Fruit fly (Drosophila melanogaster) whole organism: ENCODE measurements around the gene CG3534.
A peak's percentile ranks its signal among the peaks of the same experiment; 100 is the strongest.

ENCODE experiments used
- CG8478 ChIP-seq: fragments of >200 bp; optimal IDR thresholded peaks from 2 replicates; lab custom pipeline; 2018; ENCODE audit warnings: inconsistent platforms
- Dll ChIP-seq: fragments of >200 bp; optimal IDR thresholded peaks from 2 replicates; lab custom pipeline; 2017
- EcR ChIP-seq, 2 experiments: fragments of >200 bp; optimal IDR thresholded peaks; 2 replicates each; lab custom pipeline; 2017; ENCODE audit warnings: missing biosample characterization in 2 of 2, missing genetic modification characterization in 2 of 2, missing genetic modification reagents in 2 of 2
- pan ChIP-seq: fragments of >200 bp; optimal IDR thresholded peaks from 2 replicates; lab custom pipeline; 2017
- psq ChIP-seq: fragments of >200 bp; optimal IDR thresholded peaks from 2 replicates; lab custom pipeline; 2017
- usp ChIP-seq: fragments of >200 bp; optimal IDR thresholded peaks from 2 replicates; lab custom pipeline; 2017; ENCODE audit warnings: missing biosample characterization, missing genetic modification characterization, mixed read lengths

CG3534 gene

DNA sequence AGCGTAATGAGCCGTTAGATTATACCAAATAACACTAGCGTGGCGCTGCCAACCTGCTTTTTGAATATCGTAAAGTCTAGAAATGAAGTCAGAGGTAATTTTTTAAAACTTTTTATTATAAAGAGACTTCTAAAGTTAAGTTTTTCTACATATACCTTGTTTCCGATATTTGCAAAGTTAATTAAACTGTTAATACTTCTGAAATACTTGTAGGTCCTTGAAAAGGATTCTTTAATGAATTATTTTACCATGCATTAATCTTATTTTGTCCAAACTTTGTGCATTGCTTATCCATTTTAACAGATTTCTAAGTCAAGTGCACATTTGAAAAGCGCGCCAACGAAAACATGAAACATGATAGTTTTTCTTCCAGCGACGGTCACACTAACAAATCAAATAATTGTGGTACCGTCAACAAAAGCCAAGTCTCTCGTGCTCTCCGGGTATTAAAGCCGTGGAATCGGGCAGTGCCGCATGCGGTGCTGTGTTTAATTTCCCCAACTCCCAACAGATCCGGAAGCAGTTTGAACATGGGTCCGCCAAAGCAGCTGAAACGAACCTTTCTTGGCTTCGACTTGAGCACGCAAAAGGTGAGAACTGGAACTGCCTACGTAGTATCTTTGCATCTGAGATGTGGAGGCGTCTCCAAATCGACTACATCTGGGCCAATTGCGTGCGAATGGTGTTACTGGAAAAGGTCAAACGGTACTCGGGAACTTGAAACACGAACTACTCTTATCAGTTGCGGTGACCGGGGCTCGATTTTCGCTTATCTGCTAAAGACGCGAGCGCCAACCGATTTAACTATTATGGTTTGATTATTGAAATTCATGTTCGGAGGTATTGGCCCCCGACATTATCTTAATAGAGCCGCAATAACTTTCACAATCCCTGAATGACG is at the start of gene CG3534, which contains the start of gene EMC2A:
Gene CG3534, plus strand, starts transcription at position 388 of the 901 bp plus-strand sequence.
Gene EMC2A, minus strand, starts transcription at position 13 of the 901 bp plus-strand sequence.
- no peak for TF ChIP-seq psq (lab: Kevin White, UChicago)
- TF ChIP-seq usp (GFP tag; lab: Kevin White, UChicago), result no peak

dm6 chr3R:16948667-16949066 is 47.6 kb upstream of the CG3534 start:
- TF ChIP-seq pan (lab: Kevin White, UChicago) (no peak), CG8478 (lab: Kevin White, UChicago) (peak; percentile 54), Dll (lab: Kevin White, UChicago) (peak; percentile 73), psq (lab: Kevin White, UChicago) (no peak)

DNA sequence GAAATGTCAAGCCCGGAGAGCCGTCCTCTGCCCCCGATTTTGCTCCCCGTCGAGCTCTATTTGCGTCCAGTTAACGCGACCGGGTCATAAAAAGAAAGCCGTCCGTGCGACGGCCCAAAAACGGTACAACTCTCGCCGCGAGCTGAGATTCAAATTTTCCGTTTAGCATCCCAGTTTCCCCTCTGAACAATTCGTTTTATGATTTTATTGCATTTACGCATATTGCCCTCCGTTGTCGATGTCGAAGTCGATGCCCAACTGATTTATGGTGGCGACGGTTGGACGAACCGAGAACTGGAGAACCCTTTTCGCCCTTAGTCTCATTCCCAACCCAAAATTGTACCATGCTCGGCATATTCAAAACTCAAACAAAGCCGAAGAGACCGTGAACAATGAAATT is 44.9 kb upstream of the CG3534 start:
- no peak for TF ChIP-seq EcR (GFP tag; optimal IDR thresholded peaks at IDR 0.05; lab: Kevin White, UChicago)
- TF ChIP-seq pan (lab: Kevin White, UChicago), result no peak
- TF ChIP-seq Dll (lab: Kevin White, UChicago), result no peak
- no peak for TF ChIP-seq psq (lab: Kevin White, UChicago)
- no peak for TF ChIP-seq usp (GFP tag; lab: Kevin White, UChicago)
- no peak for TF ChIP-seq CG8478 (lab: Kevin White, UChicago)

DNA sequence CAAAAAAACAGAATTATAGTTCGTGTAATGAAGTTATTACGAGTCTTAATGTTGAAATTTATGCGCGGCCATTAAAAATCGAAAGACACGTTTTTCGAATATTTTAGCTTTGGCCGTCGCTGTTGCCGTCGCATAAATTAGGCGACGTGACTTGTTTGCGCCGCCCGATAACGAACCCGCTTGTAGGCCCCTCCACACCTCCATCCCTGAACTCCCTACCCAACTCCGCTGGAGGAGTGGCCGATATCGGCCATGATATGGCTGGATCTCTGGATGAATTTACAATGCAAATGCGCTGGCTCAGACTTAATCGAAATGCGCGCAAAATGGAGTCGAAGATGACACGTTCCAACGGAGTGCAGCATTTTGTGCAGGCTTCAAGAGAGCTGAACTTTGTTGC is 41.8 kb upstream of the CG3534 start:
- TF ChIP-seq EcR (GFP tag; optimal IDR thresholded peaks at IDR 0.05; lab: Kevin White, UChicago) (no peak), Dll (lab: Kevin White, UChicago) (no peak), pan (lab: Kevin White, UChicago) (no peak), usp (GFP tag; lab: Kevin White, UChicago) (no peak), CG8478 (lab: Kevin White, UChicago) (no peak), psq (lab: Kevin White, UChicago) (no peak)

dm6 chr3R:16957759-16958536 is 38.3 kb upstream of the CG3534 start:
- TF ChIP-seq usp (GFP tag; lab: Kevin White, UChicago) (no peak), CG8478 (lab: Kevin White, UChicago) (no peak), EcR (GFP tag; optimal IDR thresholded peaks at IDR 0.05; lab: Kevin White, UChicago) (no peak), pan (lab: Kevin White, UChicago) (no peak), Dll (lab: Kevin White, UChicago) (no peak), psq (lab: Kevin White, UChicago) (no peak)

- TF ChIP-seq Dll (lab: Kevin White, UChicago) (no peak), psq (lab: Kevin White, UChicago) (no peak), EcR (GFP tag; optimal IDR thresholded peaks at IDR 0.05; lab: Kevin White, UChicago) (no peak), usp (GFP tag; lab: Kevin White, UChicago) (no peak), pan (lab: Kevin White, UChicago) (no peak), CG8478 (lab: Kevin White, UChicago) (no peak)
Observed at dm6 chr3R:16960219-16960618, 36.0 kb upstream of the CG3534 start.

DNA sequence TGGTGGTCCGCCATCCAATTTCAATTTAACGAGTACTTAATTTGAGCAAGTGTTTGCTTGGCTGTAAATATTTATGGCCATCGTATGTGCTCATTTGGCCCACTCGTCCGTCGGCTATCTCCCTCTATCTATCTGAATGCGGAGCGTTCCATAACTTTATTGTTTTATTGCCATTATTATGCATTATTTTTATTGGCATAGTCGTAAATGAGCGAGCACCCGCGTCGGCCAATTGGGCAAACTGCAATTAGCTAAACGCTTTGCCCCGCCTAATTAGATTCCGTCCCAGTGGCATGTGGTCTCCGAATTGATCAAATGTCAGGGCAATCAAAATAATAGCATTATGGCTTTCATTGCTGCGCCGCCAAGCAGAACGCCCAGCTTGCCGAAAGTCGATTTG is 33.9 kb upstream of the CG3534 start:
- TF ChIP-seq psq (lab: Kevin White, UChicago) (no peak), CG8478 (lab: Kevin White, UChicago) (no peak), pan (lab: Kevin White, UChicago) (no peak)

DNA sequence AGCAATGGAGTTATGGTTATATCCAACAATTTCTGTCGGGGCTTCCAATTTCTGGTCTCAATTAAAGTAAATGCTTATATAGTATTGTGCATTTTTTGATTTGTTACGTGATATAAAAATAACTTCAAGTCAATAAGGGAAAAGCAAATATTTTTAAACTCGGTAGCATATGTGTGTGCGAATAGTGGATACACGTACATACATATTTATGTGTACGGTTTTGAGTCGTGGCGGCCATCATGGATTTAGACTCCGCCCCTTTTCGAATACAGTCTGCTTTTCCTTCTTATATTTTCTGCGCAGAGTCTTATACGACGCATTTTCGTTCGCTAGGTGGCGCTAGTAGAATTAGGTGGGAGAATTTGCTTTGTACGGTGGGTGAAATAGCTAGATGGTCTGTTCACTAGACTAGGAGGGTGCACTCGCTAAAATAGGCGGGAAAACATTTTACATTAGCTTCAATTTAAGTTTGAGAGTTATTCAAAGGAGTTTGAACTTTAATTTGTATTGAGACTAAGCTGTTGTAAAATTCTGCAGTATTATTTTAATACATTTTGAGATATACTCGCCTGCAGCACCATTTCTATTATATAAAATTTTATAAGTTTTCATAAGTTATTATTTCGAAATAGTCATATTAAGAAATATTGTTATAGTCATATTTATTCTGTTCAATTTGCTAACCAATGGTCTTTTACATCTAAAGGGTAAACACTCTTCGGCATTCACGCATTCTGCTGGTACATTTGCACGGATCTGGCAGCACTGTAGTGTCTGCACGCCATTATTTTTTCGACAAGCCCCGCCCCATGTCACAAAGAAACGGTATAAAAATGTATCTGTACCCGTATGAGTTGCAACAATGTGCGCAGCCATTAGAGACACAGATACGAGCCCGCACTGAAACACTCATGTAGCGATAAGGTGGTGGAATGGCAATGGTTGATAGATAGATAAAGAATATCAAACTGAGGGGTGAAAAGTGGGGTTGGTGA is 26.6 kb upstream of the CG3534 start:
- TF ChIP-seq usp (GFP tag; lab: Kevin White, UChicago) (no peak), CG8478 (lab: Kevin White, UChicago) (no peak), Dll (lab: Kevin White, UChicago) (no peak), EcR (GFP tag; optimal IDR thresholded peaks at IDR 0.05; lab: Kevin White, UChicago) (no peak), psq (lab: Kevin White, UChicago) (no peak), pan (lab: Kevin White, UChicago) (no peak)

- TF ChIP-seq pan (lab: Kevin White, UChicago), result no peak
Observed at dm6 chr3R:16972136-16972535, 24.1 kb upstream of the CG3534 start, which contains the start of gene Abd-B. TSS of gene Abd-B (minus strand) at chr3R:16972236.

DNA sequence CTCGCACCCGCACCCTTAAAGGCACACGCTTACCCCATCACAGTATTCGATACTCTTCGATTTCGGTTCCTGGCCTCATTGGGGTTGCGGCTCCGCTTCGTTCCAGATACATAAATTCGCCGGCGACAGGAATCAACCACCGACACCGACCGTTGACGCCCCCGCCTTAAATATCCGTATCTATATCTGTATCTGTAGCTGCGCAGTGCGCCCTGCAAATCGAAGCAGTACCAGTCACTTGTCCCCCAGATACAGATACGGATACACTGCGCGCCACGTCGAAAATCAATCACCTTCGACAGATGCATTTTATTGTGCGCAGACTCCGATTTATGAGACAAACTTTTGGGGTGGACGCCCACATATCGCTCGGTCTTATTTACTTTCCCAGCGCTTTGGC is 23.7 kb upstream of the CG3534 start:
- no peak for TF ChIP-seq pan (lab: Kevin White, UChicago)
- no peak for TF ChIP-seq CG8478 (lab: Kevin White, UChicago)
- TF ChIP-seq usp (GFP tag; lab: Kevin White, UChicago), result no peak

DNA sequence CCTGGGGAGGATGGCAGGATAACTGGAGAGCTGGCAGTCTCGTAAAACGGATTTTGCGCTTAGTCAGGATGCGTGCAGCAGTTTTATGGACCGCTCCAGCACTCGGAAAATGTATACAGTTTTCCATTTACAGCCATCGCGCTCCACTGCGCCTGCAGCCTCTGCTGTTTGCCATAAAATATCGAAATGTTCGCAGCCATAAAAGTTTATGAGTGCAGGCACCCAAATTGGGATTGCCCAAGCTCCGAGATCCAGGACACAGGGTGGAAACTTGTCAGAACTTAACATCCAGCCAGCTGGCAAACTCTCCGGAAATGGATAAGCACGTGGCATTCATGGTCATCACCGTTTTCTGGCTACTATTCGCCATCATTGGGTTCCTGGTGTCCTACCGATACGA is 21.3 kb upstream of the CG3534 start, which contains the start of gene VhaM9.7-d:
Gene VhaM9.7-d, plus strand, starts transcription at position 301 of the 400 bp plus-strand sequence.
- TF ChIP-seq CG8478 (lab: Kevin White, UChicago), result no peak
- no peak for TF ChIP-seq psq (lab: Kevin White, UChicago)
- TF ChIP-seq usp (GFP tag; lab: Kevin White, UChicago), result no peak
- no peak for TF ChIP-seq pan (lab: Kevin White, UChicago)
- TF ChIP-seq Dll (lab: Kevin White, UChicago), result no peak
- TF ChIP-seq EcR (GFP tag; optimal IDR thresholded peaks at IDR 0.05; lab: Kevin White, UChicago), result no peak
